Fruit fly (Drosophila melanogaster) whole organism: ENCODE results near the gene sol.

ENCODE experiments used
- CG8478 ChIP-seq: fragments of >200 bp; optimal IDR thresholded peaks from 2 replicates; lab custom pipeline; 2018; ENCODE audit warnings: inconsistent platforms
- Dll ChIP-seq: fragments of >200 bp; optimal IDR thresholded peaks from 2 replicates; lab custom pipeline; 2017
- EcR ChIP-seq, 2 experiments: fragments of >200 bp; optimal IDR thresholded peaks; 2 replicates each; lab custom pipeline; 2017; ENCODE audit warnings: missing biosample characterization in 2 of 2, missing genetic modification characterization in 2 of 2, missing genetic modification reagents in 2 of 2
- pan ChIP-seq: fragments of >200 bp; optimal IDR thresholded peaks from 2 replicates; lab custom pipeline; 2017
- psq ChIP-seq: fragments of >200 bp; optimal IDR thresholded peaks from 2 replicates; lab custom pipeline; 2017
- usp ChIP-seq: fragments of >200 bp; optimal IDR thresholded peaks from 2 replicates; lab custom pipeline; 2017; ENCODE audit warnings: missing biosample characterization, missing genetic modification characterization, mixed read lengths

The sol gene

dm6 chrX:21349800-21350309 is at the start of gene sol, which contains the start of gene peng:
Gene sol, plus strand, starts transcription at chrX:21350280.
Gene peng, minus strand, starts transcription at chrX:21349843.
- no peak for TF ChIP-seq Dll (lab: Kevin White, UChicago)
- no peak for TF ChIP-seq EcR (GFP tag; optimal IDR thresholded peaks at IDR 0.05; lab: Kevin White, UChicago)
- TF ChIP-seq usp (GFP tag; lab: Kevin White, UChicago) = no peak
- TF ChIP-seq pan (lab: Kevin White, UChicago) = no peak
- no peak for TF ChIP-seq CG8478 (lab: Kevin White, UChicago)
- TF ChIP-seq psq (lab: Kevin White, UChicago) = no peak

- TF ChIP-seq EcR (GFP tag; optimal IDR thresholded peaks at IDR 0.05; lab: Kevin White, UChicago) (no peak), CG8478 (lab: Kevin White, UChicago) (no peak)
Measured at dm6 chrX:21306485-21307142, 43.5 kb upstream of the sol start, which contains the start of gene Abca3. Gene Abca3, minus strand, starts transcription at chrX:21306665.

- TF ChIP-seq Dll (lab: Kevin White, UChicago) (no peak), usp (GFP tag; lab: Kevin White, UChicago) (no peak), pan (lab: Kevin White, UChicago) (no peak), psq (lab: Kevin White, UChicago) (no peak), CG8478 (lab: Kevin White, UChicago) (no peak), EcR (GFP tag; optimal IDR thresholded peaks at IDR 0.05; lab: Kevin White, UChicago) (no peak)
Measured at dm6 chrX:21315852-21316251, 34.2 kb upstream of the sol start, which contains the start of gene Rpt6. Gene Rpt6, plus strand, starts transcription at chrX:21316052.

- TF ChIP-seq CG8478 (lab: Kevin White, UChicago) (no peak), pan (lab: Kevin White, UChicago) (no peak), EcR (GFP tag; optimal IDR thresholded peaks at IDR 0.05; lab: Kevin White, UChicago) (no peak), usp (GFP tag; lab: Kevin White, UChicago) (no peak), psq (lab: Kevin White, UChicago) (no peak), Dll (lab: Kevin White, UChicago) (no peak)
Measured at dm6 chrX:21317422-21317821, 32.7 kb upstream of the sol start, which contains the start of gene CG1801. Gene CG1801, minus strand, starts transcription at chrX:21317522.

dm6 chrX:21319202-21319772 is 30.8 kb upstream of the sol start, which contains the start of the genes SLIRP1 and anox:
Gene SLIRP1, minus strand, starts transcription at chrX:21319296.
Gene anox, minus strand, starts transcription at chrX:21319296.
- no peak for TF ChIP-seq CG8478 (lab: Kevin White, UChicago)
- TF ChIP-seq usp (GFP tag; lab: Kevin White, UChicago) = no peak
- no peak for TF ChIP-seq Dll (lab: Kevin White, UChicago)
- TF ChIP-seq pan (lab: Kevin White, UChicago) = no peak
- TF ChIP-seq EcR (GFP tag; optimal IDR thresholded peaks at IDR 0.05; lab: Kevin White, UChicago) = no peak
- no peak for TF ChIP-seq psq (lab: Kevin White, UChicago)

- TF ChIP-seq psq (lab: Kevin White, UChicago) = no peak
- TF ChIP-seq usp (GFP tag; lab: Kevin White, UChicago) = no peak
- TF ChIP-seq EcR (GFP tag; optimal IDR thresholded peaks at IDR 0.05; lab: Kevin White, UChicago) = no peak
- no peak for TF ChIP-seq CG8478 (lab: Kevin White, UChicago)
- no peak for TF ChIP-seq pan (lab: Kevin White, UChicago)
- TF ChIP-seq Dll (lab: Kevin White, UChicago) = no peak
Measured at dm6 chrX:21322289-21322981, 27.6 kb upstream of the sol start.

dm6 chrX:21323171-21323695 is 26.8 kb upstream of the sol start:
- TF ChIP-seq psq (lab: Kevin White, UChicago) (no peak), usp (GFP tag; lab: Kevin White, UChicago) (no peak), pan (lab: Kevin White, UChicago) (no peak), Dll (lab: Kevin White, UChicago) (no peak), EcR (GFP tag; optimal IDR thresholded peaks at IDR 0.05; lab: Kevin White, UChicago) (no peak), CG8478 (lab: Kevin White, UChicago) (no peak)

- TF ChIP-seq pan (lab: Kevin White, UChicago) (no peak), usp (GFP tag; lab: Kevin White, UChicago) (no peak), EcR (GFP tag; optimal IDR thresholded peaks at IDR 0.05; lab: Kevin White, UChicago) (no peak), psq (lab: Kevin White, UChicago) (no peak), CG8478 (lab: Kevin White, UChicago) (no peak), Dll (lab: Kevin White, UChicago) (no peak)
Measured at dm6 chrX:21323933-21324688, 26.0 kb upstream of the sol start, which contains the start of the genes Dd and CG1486. Gene Dd, minus strand, starts transcription at chrX:21324009. Gene CG1486, plus strand, starts transcription at chrX:21324046.

dm6 chrX:21333135-21333534 is 16.9 kb upstream of the sol start:
- no peak for TF ChIP-seq Dll (lab: Kevin White, UChicago)
- no peak for TF ChIP-seq usp (GFP tag; lab: Kevin White, UChicago)
- TF ChIP-seq EcR (GFP tag; optimal IDR thresholded peaks at IDR 0.05; lab: Kevin White, UChicago) = no peak
- no peak for TF ChIP-seq psq (lab: Kevin White, UChicago)
- TF ChIP-seq pan (lab: Kevin White, UChicago) = no peak
- TF ChIP-seq CG8478 (lab: Kevin White, UChicago) = no peak
